Worm (Caenorhabditis elegans) whole organism, young adult: Measurements from ENCODE around the gene col-172.

Experiments used
- F10E7.11 ChIP-seq: sonication (generic microtip); optimal IDR thresholded peaks from 2 replicates; lab custom pipeline; 2017; ENCODE audit warnings: mild to moderate bottlenecking, missing genetic modification characterization, moderate library complexity, missing compliant biosample characterization
- F23B12.7 ChIP-seq: sonication (generic microtip); optimal IDR thresholded peaks from 2 replicates; lab custom pipeline; 2017; ENCODE audit warnings: missing genetic modification characterization, mild to moderate bottlenecking, missing compliant biosample characterization, antibody characterized with exemption, moderate library complexity; ENCODE audit not compliant: insufficient read depth
- F49E8.2 ChIP-seq: sonication (generic microtip); optimal IDR thresholded peaks from 3 replicates; lab custom pipeline; 2017; ENCODE audit warnings: missing genetic modification characterization, mild to moderate bottlenecking, missing compliant biosample characterization, antibody characterized with exemption, moderate library complexity; ENCODE audit not compliant: insufficient read depth
- F57C9.4 ChIP-seq: sonication (generic microtip); optimal IDR thresholded peaks from 2 replicates; lab custom pipeline; 2017; ENCODE audit warnings: mild to moderate bottlenecking, missing genetic modification characterization, missing compliant biosample characterization
- Y53F4B.3 ChIP-seq: fragments of 200-800 bp; sonication (Bioruptor generic); IDR thresholded peaks from 2 replicates; pipeline ENCODE4 v1.3.6; 2022; ENCODE audit warnings: missing genetic modification reagents, missing genetic modification characterization, missing compliant biosample characterization
- Y53G8AR.9 ChIP-seq: fragments of 200-800 bp; sonication (Bioruptor generic); conservative IDR thresholded peaks from 2 replicates; pipeline ENCODE4 v1.3.6; 2022; ENCODE audit warnings: missing genetic modification reagents, missing genetic modification characterization, missing compliant biosample characterization
- Y67H2A.10 ChIP-seq: fragments of 200-800 bp; sonication (Bioruptor generic); conservative IDR thresholded peaks from 2 replicates; pipeline ENCODE4 v1.3.6; 2022; ENCODE audit warnings: missing genetic modification reagents, missing genetic modification characterization, missing compliant biosample characterization
- attf-3 ChIP-seq: fragments of 200-800 bp; sonication (Bioruptor generic); conservative IDR thresholded peaks from 2 replicates; pipeline ENCODE4 v1.3.6; 2022; ENCODE audit warnings: missing genetic modification reagents, missing genetic modification characterization, missing compliant biosample characterization
- attf-6 ChIP-seq: fragments of 200-800 bp; sonication (Bioruptor generic); IDR thresholded peaks from 2 replicates; pipeline ENCODE4 v1.3.6; 2022; ENCODE audit warnings: missing genetic modification reagents, missing genetic modification characterization, missing compliant biosample characterization
- bed-1 ChIP-seq: fragments of 200-800 bp; sonication (Bioruptor generic); IDR thresholded peaks from 2 replicates; pipeline ENCODE4 v1.3.6; 2022; ENCODE audit warnings: missing genetic modification reagents, missing genetic modification characterization, missing compliant biosample characterization
- ccch-3 ChIP-seq: fragments of 200-800 bp; sonication (Bioruptor generic); optimal IDR thresholded peaks from 2 replicates; lab custom pipeline; 2018; ENCODE audit warnings: mild to moderate bottlenecking, missing genetic modification characterization, missing compliant biosample characterization
- cebp-2 ChIP-seq: fragments of 200-800 bp; sonication (Bioruptor generic); IDR thresholded peaks from 2 replicates; pipeline ENCODE4 v1.3.6; 2022; ENCODE audit warnings: missing genetic modification characterization, missing compliant biosample characterization
- ceh-40 ChIP-seq: fragments of 200-800 bp; sonication (Bioruptor generic); IDR thresholded peaks from 2 replicates; pipeline ENCODE4 v1.3.6; 2022; ENCODE audit warnings: missing genetic modification characterization, missing compliant biosample characterization
- ceh-79 ChIP-seq: sonication (generic microtip); optimal IDR thresholded peaks from 2 replicates; lab custom pipeline; 2017; ENCODE audit warnings: mild to moderate bottlenecking, missing genetic modification characterization, missing compliant biosample characterization
- dpl-1 ChIP-seq: fragments of 150-350 bp; optimal IDR thresholded peaks from 2 replicates; lab custom pipeline; 2014; ENCODE audit warnings: missing biosample characterization, missing genetic modification reagents, missing genetic modification characterization
- egl-44 ChIP-seq: fragments of 200-800 bp; sonication (Bioruptor generic); IDR thresholded peaks from 2 replicates; pipeline ENCODE4 v1.3.6; 2022; ENCODE audit warnings: missing genetic modification reagents, missing genetic modification characterization, missing compliant biosample characterization
- egrh-3 ChIP-seq: fragments of 200-800 bp; sonication (Bioruptor generic); IDR thresholded peaks from 2 replicates; pipeline ENCODE4 v1.3.6; 2022; ENCODE audit warnings: missing genetic modification reagents, missing genetic modification characterization, missing compliant biosample characterization
- gei-17 ChIP-seq: fragments of 200-800 bp; sonication (Bioruptor generic); optimal IDR thresholded peaks from 2 replicates; lab custom pipeline; 2018; ENCODE audit warnings: mild to moderate bottlenecking, missing genetic modification characterization, missing compliant biosample characterization
- hmg-20 ChIP-seq: fragments of 200-800 bp; sonication (Bioruptor generic); IDR thresholded peaks from 2 replicates; pipeline ENCODE4 v1.3.6; 2022; ENCODE audit warnings: missing genetic modification reagents, missing genetic modification characterization, missing compliant biosample characterization
- lag-1 ChIP-seq: fragments of 200-800 bp; sonication (Bioruptor generic); IDR thresholded peaks from 2 replicates; pipeline ENCODE4 v1.3.6; 2022; ENCODE audit warnings: missing genetic modification reagents, missing genetic modification characterization, missing compliant biosample characterization
- lin-54 ChIP-seq: fragments of 200-800 bp; sonication (Bioruptor generic); optimal IDR thresholded peaks from 2 replicates; lab custom pipeline; 2018; ENCODE audit warnings: mild to moderate bottlenecking, missing genetic modification characterization, missing compliant biosample characterization
- lir-1 ChIP-seq: fragments of 200-800 bp; sonication (Bioruptor generic); conservative IDR thresholded peaks from 2 replicates; pipeline ENCODE4 v1.3.6; 2022; ENCODE audit warnings: missing genetic modification reagents, missing genetic modification characterization, missing compliant biosample characterization
- madf-8 ChIP-seq: fragments of 200-800 bp; sonication (Bioruptor generic); conservative IDR thresholded peaks from 2 replicates; pipeline ENCODE4 v1.3.6; 2022; ENCODE audit warnings: missing genetic modification reagents, missing genetic modification characterization, missing compliant biosample characterization
- mel-28 ChIP-seq: sonication (generic microtip); optimal IDR thresholded peaks from 2 replicates; lab custom pipeline; 2016; ENCODE audit warnings: borderline replicate concordance, mild to moderate bottlenecking, missing genetic modification characterization, missing compliant biosample characterization
- nfya-1 ChIP-seq: sonication (generic microtip); optimal IDR thresholded peaks from 2 replicates; lab custom pipeline; 2017; ENCODE audit warnings: antibody characterized with exemption, missing compliant biosample characterization, missing genetic modification characterization, borderline replicate concordance; ENCODE audit not compliant: insufficient read depth
- nfya-2 ChIP-seq: fragments of 200-800 bp; sonication (Bioruptor generic); IDR thresholded peaks from 2 replicates; pipeline ENCODE4 v1.3.6; 2022; ENCODE audit warnings: missing genetic modification reagents, missing genetic modification characterization, missing compliant biosample characterization
- nfyb-1 ChIP-seq: fragments of 200-800 bp; sonication (Bioruptor generic); IDR thresholded peaks from 2 replicates; pipeline ENCODE4 v1.3.6; 2022; ENCODE audit warnings: missing genetic modification reagents, missing genetic modification characterization, missing compliant biosample characterization
- pha-4 ChIP-seq: fragments of 150-350 bp; sonication (generic microtip); optimal IDR thresholded peaks from 2 replicates; lab custom pipeline; 2014; ENCODE audit warnings: missing biosample characterization, missing genetic modification reagents, missing genetic modification characterization
- rec-8 ChIP-seq, 2 experiments: sonication (generic microtip); optimal IDR thresholded peaks; 2 replicates each; lab custom pipeline; 2016; ENCODE audit warnings: mild to moderate bottlenecking in 2 of 2, missing genetic modification characterization in 2 of 2, missing genetic modification reagents in 2 of 2, missing genotype in 2 of 2, missing biosample characterization in 1 of 2, missing compliant biosample characterization in 1 of 2, moderate library complexity in 1 of 2
- snpc-1.1 ChIP-seq: sonication (generic microtip); optimal IDR thresholded peaks from 2 replicates; lab custom pipeline; 2017; ENCODE audit warnings: missing genetic modification characterization, mild to moderate bottlenecking, missing compliant biosample characterization, antibody characterized with exemption, moderate library complexity, missing genotype, missing genetic modification reagents; ENCODE audit not compliant: insufficient read depth
- snpc-3.4 ChIP-seq: sonication (generic microtip); optimal IDR thresholded peaks from 2 replicates; lab custom pipeline; 2017; ENCODE audit warnings: missing genetic modification characterization, mild to moderate bottlenecking, missing compliant biosample characterization, antibody characterized with exemption, moderate library complexity, missing genotype, missing genetic modification reagents
- tbx-9 ChIP-seq: sonication (generic microtip); optimal IDR thresholded peaks from 2 replicates; lab custom pipeline; 2016; ENCODE audit warnings: borderline replicate concordance, missing genetic modification characterization, inconsistent platforms, missing compliant biosample characterization
- unc-62 ChIP-seq: fragments of 150-350 bp; optimal IDR thresholded peaks from 2 replicates; lab custom pipeline; 2014; ENCODE audit warnings: missing biosample characterization, missing genetic modification reagents, missing genetic modification characterization
- ztf-18 ChIP-seq: sonication (generic microtip); optimal IDR thresholded peaks from 2 replicates; lab custom pipeline; 2016; ENCODE audit warnings: missing genotype, mild to moderate bottlenecking, missing genetic modification characterization, missing compliant biosample characterization

The col-172 gene

ce11 chrX:6705156-6705555 lies 32.5 kb downstream of the col-172 start:
- TF ChIP-seq lin-54 (GFP tag; lab: Kevin White, UChicago), result no peak
- TF ChIP-seq unc-62, result no peak
- TF ChIP-seq snpc-1.1 (tag; lab: Kevin White, UChicago), result no peak
- TF ChIP-seq F49E8.2, result no peak
- TF ChIP-seq egrh-3 (GFP tag; lab: Robert Waterston, UW), result no peak
- TF ChIP-seq snpc-3.4, result no peak
- no peak for TF ChIP-seq madf-8 (GFP tag; lab: Robert Waterston, UW)
- TF ChIP-seq F23B12.7, result no peak
- no peak for TF ChIP-seq cebp-2 (GFP tag; lab: Robert Waterston, UW)
- TF ChIP-seq lag-1, result no peak
- no peak for TF ChIP-seq Y53F4B.3 (GFP tag; lab: Robert Waterston, UW)
- no peak for TF ChIP-seq nfyb-1 (GFP tag; lab: Robert Waterston, UW)
- no peak for TF ChIP-seq nfya-2 (GFP tag; lab: Robert Waterston, UW)
- no peak for TF ChIP-seq mel-28 (tag; lab: Kevin White, UChicago)
- no peak for TF ChIP-seq attf-6 (GFP tag; lab: Robert Waterston, UW)
- no peak for TF ChIP-seq Y67H2A.10 (GFP tag; lab: Robert Waterston, UW)
- no peak for TF ChIP-seq attf-3 (GFP tag; lab: Robert Waterston, UW)
- TF ChIP-seq lir-1, result no peak

DNA sequence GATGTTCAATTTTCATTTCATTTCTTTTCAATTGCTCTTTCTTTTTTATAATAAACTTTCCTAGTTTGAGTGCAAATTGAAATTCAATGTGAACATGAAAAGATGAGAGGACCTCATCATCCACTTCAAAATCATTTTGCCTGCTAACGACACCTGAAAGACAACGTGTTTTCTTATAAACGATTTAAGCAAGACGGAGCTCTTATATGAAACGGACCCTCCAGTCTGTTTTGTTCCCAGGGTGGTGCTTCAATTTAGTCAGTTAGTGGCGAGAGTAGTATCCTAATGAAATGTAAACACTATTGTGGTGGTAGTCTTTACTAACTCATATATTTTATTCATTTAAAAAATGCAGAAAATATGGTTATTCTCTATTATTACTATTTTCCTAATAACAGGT lies 36.6 kb downstream of the col-172 start, which contains the start of gene acr-3:
Gene acr-3, plus strand, starts transcription at position 301 of the 400 bp plus-strand sequence.
- no peak for TF ChIP-seq F49E8.2
- no peak for TF ChIP-seq dpl-1
- TF ChIP-seq lir-1, result no peak
- no peak for TF ChIP-seq ceh-79 (tag; lab: Kevin White, UChicago)
- no peak for TF ChIP-seq ceh-40 (GFP tag; lab: Robert Waterston, UW)
- no peak for TF ChIP-seq rec-8 (tag; optimal IDR thresholded peaks at IDR 0.05; lab: Kevin White, UChicago)
- no peak for TF ChIP-seq tbx-9 (tag; lab: Kevin White, UChicago)
- no peak for TF ChIP-seq pha-4 (tag; lab: Kevin White, UChicago)
- TF ChIP-seq Y53G8AR.9 (GFP tag; lab: Robert Waterston, UW), result no peak
- no peak for TF ChIP-seq egl-44 (GFP tag; lab: Robert Waterston, UW)
- TF ChIP-seq ccch-3 (GFP tag; lab: Kevin White, UChicago), result no peak
- no peak for TF ChIP-seq hmg-20 (GFP tag; lab: Robert Waterston, UW)
- no peak for TF ChIP-seq cebp-2 (GFP tag; lab: Robert Waterston, UW)
- TF ChIP-seq ztf-18 (tag; lab: Kevin White, UChicago), result no peak
- TF ChIP-seq nfya-1 (tag; lab: Kevin White, UChicago), result no peak
- TF ChIP-seq gei-17 (GFP tag; lab: Kevin White, UChicago), result no peak

ce11 chrX:6713277-6713676 lies 40.7 kb downstream of the col-172 start, which contains the start of gene nas-11:
nas-11 (plus strand) TSS chrX:6713577.
- TF ChIP-seq F57C9.4 (tag; lab: Kevin White, UChicago) (no peak), F10E7.11 (tag; lab: Kevin White, UChicago) (no peak), bed-1 (GFP tag; lab: Robert Waterston, UW) (no peak), rec-8 (tag; optimal IDR thresholded peaks at IDR 0.05; lab: Kevin White, UChicago) (no peak)
